Fruit fly (Drosophila melanogaster) whole organism, larva: Measurements from ENCODE around the gene CG13847.

ENCODE experiments used
- noc ChIP-seq: fragments of 200-800 bp; sonication (Bioruptor generic); optimal IDR thresholded peaks from 3 replicates; lab custom pipeline; 2019; ENCODE audit warnings: missing biosample characterization, mild to moderate bottlenecking, missing genetic modification characterization, moderate library complexity

Gene CG13847

dm6 chr3R:22436050-22436449, at the start of gene CG13847:
CG13847 (minus strand) TSS chr3R:22436150.
- TF ChIP-seq noc = no peak

- no peak for TF ChIP-seq noc
Observed at dm6 chr3R:22483537-22483936, 47.6 kb upstream of the CG13847 start.

dm6 chr3R:22470064-22470463, 34.1 kb upstream of the CG13847 start:
- TF ChIP-seq noc = no peak

dm6 chr3R:22468829-22469487, 33.0 kb upstream of the CG13847 start:
- TF ChIP-seq noc = peak; percentile 54

- TF ChIP-seq noc = no peak
Observed at dm6 chr3R:22467939-22468571, 32.1 kb upstream of the CG13847 start, which contains the start of the genes CG5377 and Nrx-1. CG5377 (minus strand) TSS chr3R:22468157. Nrx-1 (plus strand) TSS chr3R:22468512.

dm6 chr3R:22465984-22466530, 30.1 kb upstream of the CG13847 start, which contains the start of gene Pebp1:
Pebp1 (plus strand) TSS chr3R:22466034.
- TF ChIP-seq noc = no peak

dm6 chr3R:22465138-22465537, 29.2 kb upstream of the CG13847 start:
- TF ChIP-seq noc = no peak

dm6 chr3R:22464611-22465113, 28.7 kb upstream of the CG13847 start, which contains the start of gene CG7054:
CG7054 (plus strand) TSS chr3R:22464985.
- peak; percentile 73 for TF ChIP-seq noc

- TF ChIP-seq noc = no peak
Observed at dm6 chr3R:22461673-22462585, 26.0 kb upstream of the CG13847 start, which contains the start of the genes Rpn7 and AP-2mu. Rpn7 (minus strand) TSS chr3R:22462054. AP-2mu (plus strand) TSS chr3R:22462455.

dm6 chr3R:22456007-22456406, 20.1 kb upstream of the CG13847 start:
- no peak for TF ChIP-seq noc

dm6 chr3R:22455335-22455985, 19.5 kb upstream of the CG13847 start:
- peak; percentile 24 for TF ChIP-seq noc

- TF ChIP-seq noc = no peak
Observed at dm6 chr3R:22454397-22455334, 18.7 kb upstream of the CG13847 start.

- no peak for TF ChIP-seq noc
Observed at dm6 chr3R:22449871-22450424, 14.0 kb upstream of the CG13847 start.

dm6 chr3R:22447874-22448254, 11.9 kb upstream of the CG13847 start, which contains the start of gene CG34376:
CG34376 (plus strand) TSS chr3R:22448099.
- peak; percentile 28 for TF ChIP-seq noc
